Fruit fly (Drosophila melanogaster): Measurements from ENCODE around the gene CkIalpha.
A peak's percentile ranks its signal among the peaks of the same experiment; 100 is the strongest.

Gene CkIalpha

DNA sequence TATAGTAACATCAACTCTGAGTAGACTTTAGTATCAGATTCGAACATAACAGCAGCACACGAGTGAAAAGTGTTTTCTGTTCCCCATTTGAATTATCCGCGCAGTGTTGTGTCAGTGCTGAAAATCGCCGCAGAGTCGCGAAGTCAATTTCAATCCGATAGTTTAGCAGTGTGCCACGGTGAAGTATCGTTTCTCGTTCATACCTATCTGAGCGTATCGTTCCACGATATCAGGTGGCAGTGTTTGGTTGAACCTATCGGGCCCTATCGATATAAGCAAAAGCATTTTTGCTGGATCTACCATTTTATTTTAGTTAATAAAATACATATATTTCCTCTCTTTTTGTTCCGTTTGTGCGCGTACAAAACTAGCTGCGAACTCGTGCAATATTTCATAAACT lies at the start of gene CkIalpha (continued):
- no peak for TF ChIP-seq CG7271 (tag; optimal IDR thresholded peaks at IDR 0.05)
- no peak for TF ChIP-seq CG10147 (GFP tag; optimal IDR thresholded peaks at IDR 0.05)
- TF ChIP-seq zfh2 (GFP tag; optimal IDR thresholded peaks at IDR 0.05): peak; percentile 81
- TF ChIP-seq slou (GFP tag; optimal IDR thresholded peaks at IDR 0.05): no peak
- peak; percentile 88 for TF ChIP-seq CG1603 (tag; optimal IDR thresholded peaks at IDR 0.05)
- TF ChIP-seq pum (GFP tag; optimal IDR thresholded peaks at IDR 0.05): peak; percentile 50
- peak; percentile 83 for TF ChIP-seq Rfx (GFP tag; IDR thresholded peaks at IDR 0.05)
- TF ChIP-seq kah (GFP tag; optimal IDR thresholded peaks at IDR 0.05): peak; percentile 45
- peak; percentile 77 for TF ChIP-seq lilli (GFP tag; optimal IDR thresholded peaks at IDR 0.05)
- no peak for TF ChIP-seq CkIIα-i1 (GFP tag; IDR thresholded peaks at IDR 0.05)
- TF ChIP-seq nerfin-2 (GFP tag; IDR thresholded peaks at IDR 0.05; ENCODE audit: partially characterized antibody): peak; percentile 95
- peak; percentile 81 for TF ChIP-seq slbo (GFP tag; IDR thresholded peaks at IDR 0.05)
- TF ChIP-seq gfzf (GFP tag; optimal IDR thresholded peaks at IDR 0.05): peak; percentile 40
- peak; percentile 43; the same call in 2 of the 3 replicates for TF ChIP-seq dysf (GFP tag; IDR thresholded peaks at IDR 0.05)
- no peak for TF ChIP-seq prd (optimal IDR thresholded peaks at IDR 0.05)
- TF ChIP-seq prd (GFP tag; IDR thresholded peaks at IDR 0.05): peak; percentile 37; the same call in 1 of the 3 replicates
- no peak for TF ChIP-seq Gsc (GFP tag; IDR thresholded peaks at IDR 0.05)
- peak; percentile 1 for TF ChIP-seq CG6683 (GFP tag; optimal IDR thresholded peaks at IDR 0.05)
- TF ChIP-seq ssp (GFP tag; IDR thresholded peaks at IDR 0.05): no peak; the same call in 1 of the 2 replicates
- TF ChIP-seq jigr1 (GFP tag; IDR thresholded peaks at IDR 0.05): no peak
- no peak for TF ChIP-seq CG3407 (GFP tag; optimal IDR thresholded peaks at IDR 0.05)
- TF ChIP-seq CG2202 (tag; optimal IDR thresholded peaks at IDR 0.05): no peak
- no peak for TF ChIP-seq slp2 (GFP tag; optimal IDR thresholded peaks at IDR 0.05)
- TF ChIP-seq Awh (GFP tag; IDR thresholded peaks at IDR 0.05): no peak
- peak; percentile 71 for TF ChIP-seq CHES-1-like (GFP tag; optimal IDR thresholded peaks at IDR 0.05)
- TF ChIP-seq H2.0 (GFP tag; IDR thresholded peaks at IDR 0.05): peak; percentile 48
- TF ChIP-seq MESR4 (GFP tag; optimal IDR thresholded peaks at IDR 0.05): peak; percentile 52
- no peak for TF ChIP-seq Stat92E (GFP tag; optimal IDR thresholded peaks at IDR 0.05)
- TF ChIP-seq D (optimal IDR thresholded peaks at IDR 0.05): no peak
- TF ChIP-seq D (GFP tag; optimal IDR thresholded peaks at IDR 0.05): no peak
- no peak for TF ChIP-seq CG12219 (GFP tag; optimal IDR thresholded peaks at IDR 0.05)
- TF ChIP-seq Xrp1 (GFP tag; IDR thresholded peaks at IDR 0.05): peak; percentile 49
- peak in 1 of 2 experiments; percentile 47 for TF ChIP-seq crp (GFP tag; optimal IDR thresholded peaks at IDR 0.05)
- TF ChIP-seq CG13624 (GFP tag; optimal IDR thresholded peaks at IDR 0.05): peak; percentile 60
- TF ChIP-seq ttk (GFP tag; IDR thresholded peaks at IDR 0.05): no peak
- TF ChIP-seq NC2β (GFP tag; optimal IDR thresholded peaks at IDR 0.05): peak; percentile 39
- no peak for TF ChIP-seq CG11723 (GFP tag; optimal IDR thresholded peaks at IDR 0.05)
- no peak for TF ChIP-seq hkb (optimal IDR thresholded peaks at IDR 0.05)
- TF ChIP-seq hkb (GFP tag; IDR thresholded peaks at IDR 0.05): peak; percentile 59
- no peak for TF ChIP-seq CG10321 (GFP tag; IDR thresholded peaks at IDR 0.05)
- TF ChIP-seq vvl (GFP tag; IDR thresholded peaks at IDR 0.05): peak; percentile 78
- TF ChIP-seq CG30431 (GFP tag; optimal IDR thresholded peaks at IDR 0.05): no peak
- TF ChIP-seq CG1233 (GFP tag; optimal IDR thresholded peaks at IDR 0.05): no peak
- TF ChIP-seq Fer2 (tag; optimal IDR thresholded peaks at IDR 0.05): peak; percentile 3
- TF ChIP-seq CG11696 (GFP tag; IDR thresholded peaks at IDR 0.05): no peak
- TF ChIP-seq CG7556 (GFP tag; optimal IDR thresholded peaks at IDR 0.05): no peak
- TF ChIP-seq Deaf1 (tag; optimal IDR thresholded peaks at IDR 0.05): peak; percentile 16
- no peak for TF ChIP-seq Usf (GFP tag; optimal IDR thresholded peaks at IDR 0.05)
- TF ChIP-seq CG31441 (GFP tag; IDR thresholded peaks at IDR 0.05): 0 out of 2 replicates have a peak, but pooled peaks have one; percentile 33
- peak; percentile 75 for TF ChIP-seq rib (GFP tag; IDR thresholded peaks at IDR 0.05)
- no peak for TF ChIP-seq CG33557 (GFP tag; optimal IDR thresholded peaks at IDR 0.05)
- TF ChIP-seq CG6272 (GFP tag; IDR thresholded peaks at IDR 0.05): peak; percentile 75

Measured in whole organism, embryonic.